Worm (Caenorhabditis elegans): ENCODE results near the gene dyla-1.

dyla-1 gene

ce11 chrX:16809689-16810088 lies 31.1 kb upstream of the dyla-1 start:
- no peak for TF ChIP-seq sdz-38 (tag; optimal IDR thresholded peaks at IDR 0.05)
- no peak for TF ChIP-seq attf-6 (GFP tag; IDR thresholded peaks at IDR 0.05)
- no peak for TF ChIP-seq lsy-27 (tag; optimal IDR thresholded peaks at IDR 0.05; ENCODE audit: borderline replicate concordance, insufficient read depth)
- TF ChIP-seq snpc-3.4 (tag; optimal IDR thresholded peaks at IDR 0.05) = no peak
- no peak for TF ChIP-seq lir-1 (GFP tag; conservative IDR thresholded peaks at IDR 0.05)
- TF ChIP-seq nhr-90 (tag; optimal IDR thresholded peaks at IDR 0.05) = no peak

ce11 chrX:16811974-16812373 lies 28.9 kb upstream of the dyla-1 start:
- no peak for TF ChIP-seq F57C9.4 (tag; optimal IDR thresholded peaks at IDR 0.05)
- 0 out of 2 replicates have a peak, but pooled peaks have one; percentile 14 for TF ChIP-seq zfh-2 (GFP tag; conservative IDR thresholded peaks at IDR 0.05)

ce11 chrX:16813148-16813547 lies 27.7 kb upstream of the dyla-1 start:
- no peak for TF ChIP-seq Y53F4B.3 (GFP tag; IDR thresholded peaks at IDR 0.05)
- peak in 1 of 2 experiments; percentile 26 for TF ChIP-seq let-607 (tag; optimal IDR thresholded peaks at IDR 0.05)
- no peak for TF ChIP-seq K12H6.12 (tag; optimal IDR thresholded peaks at IDR 0.05)
- no peak for TF ChIP-seq xnd-1 (tag; optimal IDR thresholded peaks at IDR 0.05)
- TF ChIP-seq sea-2 (GFP tag; IDR thresholded peaks at IDR 0.05) = no peak
- TF ChIP-seq cebp-1 (GFP tag; IDR thresholded peaks at IDR 0.05) = no peak
- TF ChIP-seq cebp-1 (tag; optimal IDR thresholded peaks at IDR 0.05) = peak; percentile 10
- TF ChIP-seq dox-1 (GFP tag; IDR thresholded peaks at IDR 0.05) = peak; percentile 37; the same call in 1 of the 2 replicates
- TF ChIP-seq ets-4 (GFP tag; optimal IDR thresholded peaks at IDR 0.05) = peak; percentile 32
- TF ChIP-seq nhr-90 (tag; optimal IDR thresholded peaks at IDR 0.05) = peak; percentile 5
- peak; percentile 67 for TF ChIP-seq nhr-80 (tag; optimal IDR thresholded peaks at IDR 0.05)

ce11 chrX:16813606-16814330 lies 27.1 kb upstream of the dyla-1 start, which contains the start of gene cas-1:
cas-1 (minus strand) TSS chrX:16813656.
- peak; percentile 84 for TF ChIP-seq cebp-1 (GFP tag; IDR thresholded peaks at IDR 0.05)
- TF ChIP-seq cebp-1 (tag; optimal IDR thresholded peaks at IDR 0.05) = peak; percentile 95
- TF ChIP-seq K12H6.12 (tag; optimal IDR thresholded peaks at IDR 0.05) = peak; percentile 7
- TF ChIP-seq mel-28 (tag; optimal IDR thresholded peaks at IDR 0.05; ENCODE audit: borderline replicate concordance) = no peak
- TF ChIP-seq B0261.1 (tag; optimal IDR thresholded peaks at IDR 0.05) = no peak
- TF ChIP-seq mcd-1 (GFP tag; IDR thresholded peaks at IDR 0.05) = peak; percentile 84
- TF ChIP-seq dpl-1 (GFP tag; optimal IDR thresholded peaks at IDR 0.05) = no peak
- TF ChIP-seq Y79H2A.3 (GFP tag; conservative IDR thresholded peaks at IDR 0.05) = no peak
- TF ChIP-seq hmg-1.2 (GFP tag; IDR thresholded peaks at IDR 0.05) = peak; percentile 31; the same call in 1 of the 2 replicates
- TF ChIP-seq gei-17 (GFP tag; optimal IDR thresholded peaks at IDR 0.05) = no peak
- TF ChIP-seq ceh-27 (GFP tag; optimal IDR thresholded peaks at IDR 0.05) = no peak
- TF ChIP-seq attf-6 (GFP tag; IDR thresholded peaks at IDR 0.05) = no peak
- TF ChIP-seq F57C9.4 (tag; optimal IDR thresholded peaks at IDR 0.05) = no peak

ce11 chrX:16814913-16815312 lies 25.9 kb upstream of the dyla-1 start:
- TF ChIP-seq B0035.1 (tag; optimal IDR thresholded peaks at IDR 0.05) (no peak), him-1 (tag; optimal IDR thresholded peaks at IDR 0.05) (no peak), nhr-80 (tag; optimal IDR thresholded peaks at IDR 0.05) (peak; percentile 30)

- TF ChIP-seq egl-44 (GFP tag; IDR thresholded peaks at IDR 0.05) (no peak), F49E8.2 (tag; optimal IDR thresholded peaks at IDR 0.05; ENCODE audit: insufficient read depth) (no peak), mcd-1 (GFP tag; IDR thresholded peaks at IDR 0.05) (no peak), ztf-28 (GFP tag; IDR thresholded peaks at IDR 0.05) (no peak), dpff-1 (tag; optimal IDR thresholded peaks at IDR 0.05) (no peak), nfya-2 (GFP tag; IDR thresholded peaks at IDR 0.05) (no peak), hmg-20 (GFP tag; IDR thresholded peaks at IDR 0.05) (no peak), ceh-91 (GFP tag; IDR thresholded peaks at IDR 0.05) (no peak), F55B11.4 (tag; optimal IDR thresholded peaks at IDR 0.05; ENCODE audit: borderline replicate concordance, insufficient read depth) (no peak), F23B12.7 (tag; optimal IDR thresholded peaks at IDR 0.05; ENCODE audit: insufficient read depth) (no peak), hlh-26 (GFP tag; conservative IDR thresholded peaks at IDR 0.05) (no peak), atf-7 (tag; optimal IDR thresholded peaks at IDR 0.05) (no peak)
These were observed 25.3 kb upstream of the dyla-1 start for ce11 chrX:16815508-16815907.
